Worm (Caenorhabditis elegans) whole organism, L1 larva: ENCODE measurements around the gene sri-27.
A peak's percentile ranks its signal among the peaks of the same experiment; 100 is the strongest.

Experiments
- C04F5.9 ChIP-seq: sonication (generic microtip); optimal IDR thresholded peaks from 2 replicates; lab custom pipeline; 2016; ENCODE audit warnings: missing genetic modification characterization, missing compliant biosample characterization
- C16A3.4 ChIP-seq: fragments of 150-350 bp; optimal IDR thresholded peaks from 2 replicates; lab custom pipeline; 2014; ENCODE audit warnings: missing biosample characterization, missing genetic modification characterization
- C34B4.2 ChIP-seq: sonication (generic microtip); optimal IDR thresholded peaks from 2 replicates; lab custom pipeline; 2017; ENCODE audit warnings: mild to moderate bottlenecking, missing genetic modification characterization, missing compliant biosample characterization
- blmp-1 ChIP-seq: fragments of 150-350 bp; optimal IDR thresholded peaks from 2 replicates; lab custom pipeline; 2014; ENCODE audit warnings: missing biosample characterization, missing genetic modification characterization
- ceh-88 ChIP-seq: fragments of 200-800 bp; sonication (Bioruptor generic); IDR thresholded peaks from 2 replicates; pipeline ENCODE4 v1.3.6; 2022; ENCODE audit warnings: missing genetic modification characterization, missing compliant biosample characterization
- ceh-90 ChIP-seq: sonication (generic microtip); optimal IDR thresholded peaks from 2 replicates; lab custom pipeline; 2016; ENCODE audit warnings: missing genetic modification characterization, missing compliant biosample characterization
- ces-1 ChIP-seq: fragments of 150-350 bp; optimal IDR thresholded peaks from 2 replicates; lab custom pipeline; 2014; ENCODE audit warnings: missing biosample characterization, missing genetic modification reagents, missing genetic modification characterization
- dpl-1 ChIP-seq, 3 experiments: fragments of 150-350 bp in 2 of 3; sonication (generic microtip) in 1 of 3; optimal IDR thresholded peaks; 2 replicates each; lab custom pipeline; 2014 to 2017; ENCODE audit warnings: missing biosample characterization in 3 of 3, missing genetic modification characterization in 3 of 3, missing genetic modification reagents in 3 of 3
- efl-1 ChIP-seq, 4 experiments: fragments of 150-350 bp; optimal IDR thresholded peaks in 3 of 4; peaks in 1 of 4; 1 replicate in 1 of 4; 2 replicates in 3 of 4; lab custom pipeline; 2014; ENCODE audit warnings: missing biosample characterization in 2 of 4, missing genetic modification characterization in 2 of 4, missing genetic modification reagents in 2 of 4
- efl-3 ChIP-seq: fragments of 200-800 bp; sonication (Bioruptor generic); optimal IDR thresholded peaks from 2 replicates; lab custom pipeline; 2018; ENCODE audit warnings: mild to moderate bottlenecking, missing genetic modification characterization, missing compliant biosample characterization
- egl-27 ChIP-seq, 2 experiments: fragments of 150-350 bp in 1 of 2; sonication (generic microtip); optimal IDR thresholded peaks; 3 replicates each; lab custom pipeline; 2017 to 2018; ENCODE audit warnings: missing biosample characterization in 2 of 2, missing genetic modification characterization in 2 of 2, missing genetic modification reagents in 2 of 2
- elt-2 ChIP-seq: sonication (generic microtip); optimal IDR thresholded peaks from 2 replicates; lab custom pipeline; 2016; ENCODE audit warnings: missing genetic modification characterization, mild to moderate bottlenecking, inconsistent platforms, missing compliant biosample characterization, missing genetic modification reagents
- elt-3 ChIP-seq, 6 experiments: fragments of 150-350 bp in 1 of 6; sonication (generic microtip); optimal IDR thresholded peaks; 2 replicates each; lab custom pipeline; 2017 to 2018; ENCODE audit warnings: missing biosample characterization in 6 of 6, missing genetic modification characterization in 6 of 6, inconsistent platforms in 1 of 6
- fkh-10 ChIP-seq: sonication (generic microtip); optimal IDR thresholded peaks from 2 replicates; lab custom pipeline; 2017; ENCODE audit warnings: missing biosample characterization, missing genetic modification reagents, missing genetic modification characterization
- fkh-4 ChIP-seq: sonication (generic microtip); optimal IDR thresholded peaks from 2 replicates; lab custom pipeline; 2016; ENCODE audit warnings: missing compliant biosample characterization, missing genetic modification characterization, borderline replicate concordance
- fos-1 ChIP-seq: fragments of 150-350 bp; optimal IDR thresholded peaks from 2 replicates; lab custom pipeline; 2014; ENCODE audit warnings: missing biosample characterization, missing genetic modification characterization
- hlh-17 ChIP-seq: fragments of 200-800 bp; sonication (Bioruptor generic); optimal IDR thresholded peaks from 2 replicates; lab custom pipeline; 2018; ENCODE audit warnings: missing genetic modification characterization, mild to moderate bottlenecking, missing compliant biosample characterization, moderate library complexity, borderline replicate concordance
- irx-1 ChIP-seq: sonication (generic microtip); optimal IDR thresholded peaks from 2 replicates; lab custom pipeline; 2016; ENCODE audit warnings: missing genetic modification characterization, missing compliant biosample characterization
- jun-1 ChIP-seq: fragments of 150-350 bp; optimal IDR thresholded peaks from 2 replicates; lab custom pipeline; 2014; ENCODE audit warnings: missing biosample characterization, missing genetic modification reagents, missing genetic modification characterization
- lin-14 ChIP-seq: fragments of 200-800 bp; sonication (Bioruptor generic); optimal IDR thresholded peaks from 2 replicates; lab custom pipeline; 2018; ENCODE audit warnings: mild to moderate bottlenecking, missing genetic modification characterization, moderate library complexity, missing compliant biosample characterization
- lin-15B ChIP-seq: fragments of 150-350 bp; sonication (generic microtip); optimal IDR thresholded peaks from 3 replicates; lab custom pipeline; 2014; ENCODE audit warnings: missing biosample characterization, missing genetic modification characterization
- lin-35 ChIP-seq, 2 experiments: fragments of 150-350 bp; optimal IDR thresholded peaks; 2 replicates each; lab custom pipeline; 2014; ENCODE audit warnings: missing biosample characterization in 2 of 2, missing genetic modification characterization in 2 of 2, missing genetic modification reagents in 2 of 2
- mdl-1 ChIP-seq, 2 experiments: fragments of 150-350 bp; optimal IDR thresholded peaks; 2 replicates each; lab custom pipeline; 2014 to 2017; ENCODE audit warnings: missing biosample characterization in 2 of 2, missing genetic modification characterization in 2 of 2, inconsistent platforms in 1 of 2
- mef-2 ChIP-seq: fragments of 150-350 bp; optimal IDR thresholded peaks from 2 replicates; lab custom pipeline; 2014; ENCODE audit warnings: missing biosample characterization, missing genetic modification characterization
- mep-1 ChIP-seq: fragments of 150-350 bp; optimal IDR thresholded peaks from 2 replicates; lab custom pipeline; 2014; ENCODE audit warnings: missing biosample characterization, missing genetic modification characterization
- nhr-11 ChIP-seq: fragments of 150-350 bp; optimal IDR thresholded peaks from 2 replicates; lab custom pipeline; 2014; ENCODE audit warnings: missing biosample characterization, missing genetic modification characterization
- nhr-20 ChIP-seq: sonication (generic microtip); optimal IDR thresholded peaks from 2 replicates; lab custom pipeline; 2016; ENCODE audit warnings: mild to moderate bottlenecking, missing genetic modification characterization, missing compliant biosample characterization
- nhr-237 ChIP-seq: fragments of 150-350 bp; optimal IDR thresholded peaks from 2 replicates; lab custom pipeline; 2014; ENCODE audit warnings: missing biosample characterization, missing genetic modification characterization
- nhr-28 ChIP-seq: fragments of 150-350 bp; optimal IDR thresholded peaks from 2 replicates; lab custom pipeline; 2014; ENCODE audit warnings: missing biosample characterization, missing genetic modification characterization
- nhr-47 ChIP-seq: sonication (generic microtip); optimal IDR thresholded peaks from 2 replicates; lab custom pipeline; 2016; ENCODE audit warnings: mild to moderate bottlenecking, missing genetic modification characterization, moderate library complexity, missing compliant biosample characterization
- nhr-71 ChIP-seq: sonication (generic microtip); optimal IDR thresholded peaks from 2 replicates; lab custom pipeline; 2016; ENCODE audit warnings: mild to moderate bottlenecking, missing genetic modification characterization, moderate library complexity, missing compliant biosample characterization
- nhr-84 ChIP-seq: sonication (generic microtip); optimal IDR thresholded peaks from 2 replicates; lab custom pipeline; 2017; ENCODE audit warnings: missing biosample characterization, missing genetic modification characterization
- nhr-85 ChIP-seq: sonication (generic microtip); peaks from one replicate; lab custom pipeline; 2016; ENCODE audit warnings: missing genetic modification characterization, inconsistent platforms, missing compliant biosample characterization
- pag-3 ChIP-seq: sonication (generic microtip); optimal IDR thresholded peaks from 2 replicates; lab custom pipeline; 2017; ENCODE audit warnings: missing genetic modification characterization, mild to moderate bottlenecking, missing compliant biosample characterization, antibody characterized with exemption, borderline replicate concordance; ENCODE audit not compliant: insufficient read depth
- pqm-1 ChIP-seq: sonication (generic microtip); optimal IDR thresholded peaks from 3 replicates; lab custom pipeline; 2017; ENCODE audit warnings: missing biosample characterization, missing genetic modification characterization
- rnt-1 ChIP-seq: sonication (generic microtip); optimal IDR thresholded peaks from 2 replicates; lab custom pipeline; 2016; ENCODE audit warnings: mild to moderate bottlenecking, missing genetic modification characterization, moderate library complexity, missing compliant biosample characterization
- skn-1 ChIP-seq: fragments of 150-350 bp; optimal IDR thresholded peaks from 2 replicates; lab custom pipeline; 2014; ENCODE audit warnings: missing biosample characterization, missing genetic modification characterization
- snu-23 ChIP-seq: sonication (generic microtip); optimal IDR thresholded peaks from 2 replicates; lab custom pipeline; 2016; ENCODE audit warnings: missing genetic modification characterization, missing compliant biosample characterization
- tbx-2 ChIP-seq: sonication (generic microtip); optimal IDR thresholded peaks from 2 replicates; lab custom pipeline; 2016; ENCODE audit warnings: missing genetic modification characterization, missing compliant biosample characterization
- unc-130 ChIP-seq: fragments of 150-350 bp; optimal IDR thresholded peaks from 2 replicates; lab custom pipeline; 2017; ENCODE audit warnings: missing biosample characterization, missing genetic modification characterization, inconsistent platforms
- unc-30 ChIP-seq: sonication (generic microtip); optimal IDR thresholded peaks from 2 replicates; lab custom pipeline; 2017; ENCODE audit warnings: missing biosample characterization, missing genetic modification characterization
- unc-86 ChIP-seq: sonication (generic microtip); optimal IDR thresholded peaks from 2 replicates; lab custom pipeline; 2016; ENCODE audit warnings: missing genetic modification characterization, missing compliant biosample characterization
- zip-4 ChIP-seq: fragments of 200-800 bp; sonication (Bioruptor generic); optimal IDR thresholded peaks from 2 replicates; lab custom pipeline; 2018; ENCODE audit warnings: mild to moderate bottlenecking, missing genetic modification characterization, moderate library complexity, missing compliant biosample characterization
- ztf-4 ChIP-seq: fragments of 150-350 bp; optimal IDR thresholded peaks from 2 replicates; lab custom pipeline; 2014; ENCODE audit warnings: missing biosample characterization, missing genetic modification characterization

sri-27 gene

DNA sequence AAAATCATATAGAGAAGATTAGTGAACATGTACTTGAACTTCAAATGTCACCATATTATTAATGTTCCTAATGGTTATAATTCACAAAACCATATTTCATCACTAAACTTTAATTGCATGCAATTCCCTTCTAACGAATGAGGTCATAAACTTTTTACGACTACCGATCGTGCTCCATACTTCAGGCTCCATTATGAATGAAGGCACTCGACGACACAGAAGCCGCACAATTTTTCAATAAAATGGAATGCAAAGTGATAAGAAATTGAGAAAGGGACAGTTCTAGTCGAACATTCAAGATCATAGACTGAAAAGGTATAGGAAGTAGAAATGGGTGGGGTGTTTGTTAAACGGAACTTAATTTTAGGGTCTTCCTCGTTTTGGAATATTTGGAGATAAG is 30.6 kb downstream of the sri-27 start:
- TF ChIP-seq nhr-28 (no peak), mep-1 (no peak), fkh-10 (no peak), jun-1 (tag; lab: Kevin White, UChicago) (no peak), irx-1 (tag; lab: Kevin White, UChicago) (no peak), ceh-90 (no peak), tbx-2 (tag; lab: Kevin White, UChicago) (no peak), C04F5.9 (tag; lab: Kevin White, UChicago) (no peak), pag-3 (tag; lab: Kevin White, UChicago) (no peak), nhr-11 (tag; lab: Kevin White, UChicago) (no peak), ces-1 (GFP tag; lab: Kevin White, UChicago) (no peak), nhr-237 (no peak), zip-4 (GFP tag; lab: Kevin White, UChicago) (no peak), nhr-71 (tag; lab: Kevin White, UChicago) (no peak), mdl-1 (tag; optimal IDR thresholded peaks at IDR 0.05; lab: Kevin White, UChicago) (no peak)

DNA sequence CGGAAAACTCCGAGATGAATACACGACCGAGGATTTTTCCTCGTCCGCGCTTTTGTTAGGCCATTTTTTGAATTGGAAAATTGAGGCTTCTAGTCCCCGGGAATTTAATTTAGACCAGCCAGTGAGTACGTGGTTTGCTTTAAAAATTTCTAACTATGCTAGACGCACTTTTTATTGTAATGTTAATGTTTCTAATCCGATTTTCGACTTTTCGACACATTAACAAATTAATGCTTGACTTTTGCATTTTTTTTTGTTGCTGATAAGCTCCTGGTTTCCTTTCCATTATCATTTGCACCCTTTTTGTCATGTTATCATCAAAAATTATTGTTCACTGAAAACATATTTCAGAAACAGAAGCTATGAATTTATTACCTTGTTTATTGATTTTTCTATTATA is 31.4 kb downstream of the sri-27 start, which contains the start of gene clec-204:
Gene clec-204 (plus strand): TSS at position 301 of the 400 bp plus-strand sequence.
- TF ChIP-seq mef-2 (tag; lab: Kevin White, UChicago) (no peak), elt-2 (peak; percentile 44), pqm-1 (tag; lab: Kevin White, UChicago) (no peak)

DNA sequence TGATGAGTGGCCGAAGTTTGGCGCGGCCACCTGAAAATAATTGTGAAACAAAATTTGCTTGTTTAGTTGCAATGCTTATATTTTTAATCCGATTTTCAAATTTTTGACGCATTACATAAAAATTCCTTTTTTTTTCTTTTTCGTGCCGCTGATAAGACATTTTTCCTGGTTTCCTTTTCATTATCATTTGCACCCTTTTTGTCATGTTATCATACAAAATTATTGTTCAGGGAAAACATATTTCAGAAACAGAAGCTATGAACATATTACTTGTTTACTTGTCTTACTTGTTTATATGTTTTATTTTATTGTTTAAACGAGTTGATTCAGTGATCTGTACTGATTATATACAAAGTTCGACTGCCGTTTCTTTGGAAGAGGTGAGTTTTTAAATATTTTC is 35.2 kb downstream of the sri-27 start, which contains the start of gene clec-205:
Gene clec-205 (plus strand): TSS at position 212 of the 400 bp plus-strand sequence.
- TF ChIP-seq egl-27 (tag; optimal IDR thresholded peaks at IDR 0.05; lab: Kevin White, UChicago) = no peak
- TF ChIP-seq efl-1 (optimal IDR thresholded peaks at IDR 0.05; lab: Kevin White, UChicago) = no peak
- peak in 1 of 2 experiments; percentile 84 for TF ChIP-seq efl-1 (GFP tag; optimal IDR thresholded peaks at IDR 0.05 in 1 of 2; lab: Kevin White, UChicago)
- peak; percentile 66 for TF ChIP-seq elt-2

DNA sequence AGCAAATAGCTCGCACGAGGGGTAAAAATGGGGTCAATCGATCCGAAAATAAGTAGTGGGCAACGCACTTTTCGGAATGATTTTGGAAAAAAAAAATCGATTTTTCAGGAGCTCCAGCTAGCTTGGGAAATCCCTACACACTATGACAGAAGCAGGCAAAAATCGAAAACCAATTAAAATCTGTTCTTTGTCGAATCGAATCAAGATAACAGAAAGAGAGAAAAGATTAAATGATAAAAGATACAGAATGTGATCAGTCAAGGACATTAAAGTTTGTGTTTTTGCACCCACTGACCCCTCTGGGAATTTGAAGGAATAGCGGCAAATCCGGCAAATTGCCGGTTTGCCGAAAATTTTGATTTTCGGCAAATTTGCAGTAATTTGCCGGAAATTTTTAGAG is 42.0 kb downstream of the sri-27 start:
- peak; percentile 78 for TF ChIP-seq blmp-1 (tag; lab: Kevin White, UChicago)
- TF ChIP-seq efl-1 (optimal IDR thresholded peaks at IDR 0.05; lab: Kevin White, UChicago) = no peak
- peak in 1 of 2 experiments; percentile 70 for TF ChIP-seq efl-1 (GFP tag; optimal IDR thresholded peaks at IDR 0.05 in 1 of 2; lab: Kevin White, UChicago)
- TF ChIP-seq elt-2 = no peak
- no peak for TF ChIP-seq rnt-1
- TF ChIP-seq elt-3 (tag; optimal IDR thresholded peaks at IDR 0.05; lab: Kevin White, UChicago) = peak in 1 of 6 experiments; percentile 35

DNA sequence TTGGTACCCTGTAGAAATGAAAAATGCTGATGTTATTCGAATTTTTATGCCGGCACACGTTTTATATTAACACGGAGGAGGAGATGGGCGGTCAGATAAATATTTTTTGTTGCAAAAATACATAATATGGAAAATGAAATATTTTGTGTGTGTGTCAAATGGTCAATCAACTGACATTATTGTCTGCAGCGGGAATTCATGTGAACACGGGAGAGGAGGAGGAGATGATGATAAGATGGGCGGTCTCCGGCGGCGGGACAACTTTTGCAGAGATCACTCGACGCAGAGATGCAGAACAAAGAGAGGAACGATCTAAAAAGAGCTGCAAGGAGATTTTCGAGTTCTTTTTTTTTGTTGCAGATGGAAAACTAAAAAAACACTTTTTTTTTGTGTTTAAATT is 46.3 kb downstream of the sri-27 start, which contains the start of gene dhs-13:
Gene dhs-13 (minus strand): TSS at position 8 of the 400 bp plus-strand sequence.
- TF ChIP-seq lin-35 (GFP tag; optimal IDR thresholded peaks at IDR 0.05; lab: Kevin White, UChicago) = peak in 1 of 2 experiments; percentile 41
- TF ChIP-seq dpl-1 (GFP tag; optimal IDR thresholded peaks at IDR 0.05; lab: Kevin White, UChicago) = peak in 1 of 3 experiments; percentile 6
- no peak for TF ChIP-seq hlh-17 (GFP tag; lab: Kevin White, UChicago)
- peak; percentile 49 for TF ChIP-seq nhr-71 (tag; lab: Kevin White, UChicago)
- TF ChIP-seq unc-130 (tag; lab: Kevin White, UChicago) = peak; percentile 41
- no peak for TF ChIP-seq C34B4.2 (tag; lab: Kevin White, UChicago)
- peak; percentile 70 for TF ChIP-seq nhr-85 (tag; lab: Kevin White, UChicago)
- TF ChIP-seq rnt-1 = no peak
- TF ChIP-seq unc-86 = no peak
- TF ChIP-seq egl-27 (tag; optimal IDR thresholded peaks at IDR 0.05; lab: Kevin White, UChicago) = no peak
- TF ChIP-seq efl-3 (GFP tag; lab: Kevin White, UChicago) = no peak
- TF ChIP-seq nhr-84 (tag; lab: Kevin White, UChicago) = no peak
- peak; percentile 55 for TF ChIP-seq nhr-20 (tag; lab: Kevin White, UChicago)
- no peak for TF ChIP-seq ztf-4 (tag; lab: Kevin White, UChicago)
- TF ChIP-seq fkh-4 = no peak
- TF ChIP-seq mdl-1 (tag; optimal IDR thresholded peaks at IDR 0.05; lab: Kevin White, UChicago) = peak in 1 of 2 experiments; percentile 39
- TF ChIP-seq elt-2 = peak; percentile 14
- TF ChIP-seq lin-14 = peak; percentile 90
- TF ChIP-seq skn-1 (tag; lab: Kevin White, UChicago) = peak; percentile 17
- TF ChIP-seq lin-15B (tag; lab: Kevin White, UChicago) = no peak
- TF ChIP-seq pag-3 (tag; lab: Kevin White, UChicago) = no peak
- TF ChIP-seq unc-30 = no peak
- no peak for TF ChIP-seq ceh-88 (GFP tag; lab: Robert Waterston, UW)
- no peak for TF ChIP-seq zip-4 (GFP tag; lab: Kevin White, UChicago)
- peak; percentile 11 for TF ChIP-seq C16A3.4 (tag; lab: Kevin White, UChicago)
- peak; percentile 54 for TF ChIP-seq snu-23 (GFP tag; lab: Kevin White, UChicago)
- no peak for TF ChIP-seq nhr-47 (tag; lab: Kevin White, UChicago)
- no peak for TF ChIP-seq fos-1 (tag; lab: Kevin White, UChicago)
